Worm (Caenorhabditis elegans) whole organism, L4 larva: ENCODE data around the gene K01D12.1.

Experiments
- D1046.2 ChIP-seq: fragments of 200-800 bp; sonication (Bioruptor generic); IDR thresholded peaks from 2 replicates; pipeline ENCODE4 v1.3.6; 2022; ENCODE audit warnings: missing genetic modification characterization, missing compliant biosample characterization
- F26F4.8 ChIP-seq: fragments of 200-800 bp; sonication (Bioruptor generic); conservative IDR thresholded peaks from 2 replicates; pipeline ENCODE4 v1.3.6; 2022; ENCODE audit warnings: missing genetic modification characterization, missing compliant biosample characterization
- F44E2.7 ChIP-seq: fragments of 200-800 bp; sonication (Bioruptor generic); IDR thresholded peaks from 2 replicates; pipeline ENCODE4 v2.1.2; 2022; ENCODE audit warnings: missing genetic modification characterization, missing compliant biosample characterization
- F49E8.2 ChIP-seq: sonication (generic microtip); optimal IDR thresholded peaks from 2 replicates; lab custom pipeline; 2016; ENCODE audit warnings: missing compliant biosample characterization, mild to moderate bottlenecking, missing genetic modification characterization, borderline replicate concordance
- R02D3.7 ChIP-seq: fragments of 150-350 bp; sonication (generic microtip); optimal IDR thresholded peaks from 3 replicates; lab custom pipeline; 2014; ENCODE audit warnings: missing biosample characterization, missing genetic modification characterization
- T20F7.1 ChIP-seq: fragments of 200-800 bp; sonication (Bioruptor generic); optimal IDR thresholded peaks from 2 replicates; lab custom pipeline; 2018; ENCODE audit warnings: mild to moderate bottlenecking, missing genetic modification characterization, missing compliant biosample characterization
- Y75B8A.6 ChIP-seq: fragments of 200-800 bp; sonication (Bioruptor generic); IDR thresholded peaks from 2 replicates; pipeline ENCODE4 v1.3.6; 2022; ENCODE audit warnings: missing genetic modification reagents, missing genetic modification characterization, missing compliant biosample characterization
- arid-1 ChIP-seq: fragments of 200-800 bp; sonication (Bioruptor generic); conservative IDR thresholded peaks from 2 replicates; pipeline ENCODE4 v1.3.6; 2022; ENCODE audit warnings: missing genetic modification reagents, missing genetic modification characterization, missing compliant biosample characterization
- attf-4 ChIP-seq: sonication (generic microtip); optimal IDR thresholded peaks from 3 replicates; lab custom pipeline; 2017; ENCODE audit warnings: missing biosample characterization, missing genetic modification characterization
- ceh-32 ChIP-seq: sonication (generic microtip); optimal IDR thresholded peaks from 2 replicates; lab custom pipeline; 2016; ENCODE audit warnings: mild to moderate bottlenecking, missing genetic modification characterization, missing compliant biosample characterization; ENCODE audit not compliant: poor library complexity
- ceh-62 ChIP-seq: sonication (generic microtip); optimal IDR thresholded peaks from 2 replicates; lab custom pipeline; 2017; ENCODE audit warnings: missing biosample characterization, missing genetic modification characterization
- ceh-82 ChIP-seq: sonication (generic microtip); optimal IDR thresholded peaks from 2 replicates; lab custom pipeline; 2017; ENCODE audit warnings: missing biosample characterization, missing genetic modification characterization
- ces-1 ChIP-seq: fragments of 150-350 bp; sonication (generic microtip); optimal IDR thresholded peaks from 4 replicates; lab custom pipeline; 2014; ENCODE audit warnings: missing biosample characterization, missing genetic modification reagents, missing genetic modification characterization
- daf-12 ChIP-seq: fragments of 150-350 bp; optimal IDR thresholded peaks from 2 replicates; lab custom pipeline; 2014; ENCODE audit warnings: missing biosample characterization, missing genetic modification reagents, missing genetic modification characterization
- daf-16 ChIP-seq, 3 experiments: sonication (generic microtip); optimal IDR thresholded peaks; 2 replicates each; lab custom pipeline; 2016 to 2017; ENCODE audit warnings: missing genetic modification characterization in 3 of 3, missing genetic modification reagents in 3 of 3, mild to moderate bottlenecking in 2 of 3, missing compliant biosample characterization in 2 of 3, missing biosample characterization in 1 of 3, moderate library complexity in 1 of 3
- daf-8 ChIP-seq: fragments of 200-800 bp; sonication (Bioruptor generic); IDR thresholded peaks from 2 replicates; pipeline ENCODE4 v1.3.6; 2022; ENCODE audit warnings: missing genetic modification characterization, missing compliant biosample characterization
- dmd-6 ChIP-seq: fragments of 200-800 bp; sonication (Bioruptor generic); IDR thresholded peaks from 2 replicates; pipeline ENCODE4 v1.3.6; 2022; ENCODE audit warnings: missing genetic modification reagents, missing genetic modification characterization, missing compliant biosample characterization
- dmd-9 ChIP-seq: fragments of 200-800 bp; sonication (Bioruptor generic); IDR thresholded peaks from 2 replicates; pipeline ENCODE4 v1.3.6; 2022; ENCODE audit warnings: missing genetic modification reagents, missing genetic modification characterization, missing compliant biosample characterization
- dpl-1 ChIP-seq: fragments of 150-350 bp; optimal IDR thresholded peaks from 2 replicates; lab custom pipeline; 2014; ENCODE audit warnings: missing biosample characterization, missing genetic modification reagents, missing genetic modification characterization
- dve-1 ChIP-seq: sonication (generic microtip); optimal IDR thresholded peaks from 2 replicates; lab custom pipeline; 2017; ENCODE audit warnings: antibody characterized with exemption, mild to moderate bottlenecking, missing genetic modification characterization, missing compliant biosample characterization; ENCODE audit not compliant: insufficient read depth
- fkh-10 ChIP-seq: fragments of 150-350 bp; optimal IDR thresholded peaks from 2 replicates; lab custom pipeline; 2014; ENCODE audit warnings: missing biosample characterization, missing genetic modification reagents, missing genetic modification characterization
- fos-1 ChIP-seq: fragments of 150-350 bp; optimal IDR thresholded peaks from 2 replicates; lab custom pipeline; 2014; ENCODE audit warnings: missing biosample characterization, missing genetic modification characterization
- hmg-1.1 ChIP-seq: fragments of 200-800 bp; sonication (Bioruptor generic); IDR thresholded peaks from 2 replicates; pipeline ENCODE4 v1.3.6; 2022; ENCODE audit warnings: missing genetic modification reagents, missing genetic modification characterization, missing compliant biosample characterization
- jun-1 ChIP-seq: fragments of 150-350 bp; optimal IDR thresholded peaks from 2 replicates; lab custom pipeline; 2014; ENCODE audit warnings: missing biosample characterization, missing genetic modification reagents, missing genetic modification characterization
- lin-1 ChIP-seq: fragments of 200-800 bp; sonication (Bioruptor generic); IDR thresholded peaks from 2 replicates; pipeline ENCODE4 v1.3.6; 2022; ENCODE audit warnings: missing genetic modification reagents, missing genetic modification characterization, missing compliant biosample characterization
- lin-13 ChIP-seq: fragments of 150-350 bp; optimal IDR thresholded peaks from 2 replicates; lab custom pipeline; 2014; ENCODE audit warnings: missing biosample characterization, missing genetic modification reagents, missing genetic modification characterization
- lin-15B ChIP-seq: fragments of 150-350 bp; sonication (generic microtip); optimal IDR thresholded peaks from 3 replicates; lab custom pipeline; 2014; ENCODE audit warnings: missing biosample characterization, missing genetic modification characterization
- lsy-2 ChIP-seq, 2 experiments: fragments of 150-350 bp in 1 of 2; sonication (generic microtip) in 1 of 2; optimal IDR thresholded peaks; 2 replicates each; lab custom pipeline; 2014 to 2017; ENCODE audit warnings: missing biosample characterization in 2 of 2, missing genetic modification characterization in 2 of 2
- madf-5 ChIP-seq, 2 experiments: fragments of 200-800 bp; sonication (Bioruptor generic); IDR thresholded peaks; 2 replicates each; pipeline ENCODE4 v1.3.6; 2022; ENCODE audit warnings: missing compliant biosample characterization in 2 of 2, missing genetic modification characterization in 2 of 2
- mdl-1 ChIP-seq, 2 experiments: fragments of 150-350 bp in 1 of 2; sonication (generic microtip) in 1 of 2; optimal IDR thresholded peaks; 2 replicates each; lab custom pipeline; 2014 to 2017; ENCODE audit warnings: missing biosample characterization in 2 of 2, missing genetic modification characterization in 2 of 2
- mdt-29 ChIP-seq: fragments of 200-800 bp; sonication (Bioruptor generic); IDR thresholded peaks from 2 replicates; pipeline ENCODE4 v1.3.6; 2022; ENCODE audit warnings: missing genetic modification reagents, missing genetic modification characterization, missing compliant biosample characterization
- mxl-2 ChIP-seq: fragments of 200-800 bp; sonication (Bioruptor generic); conservative IDR thresholded peaks from 2 replicates; pipeline ENCODE4 v1.3.6; 2022; ENCODE audit warnings: missing genetic modification reagents, missing genetic modification characterization, missing compliant biosample characterization
- mxl-3 ChIP-seq: fragments of 200-800 bp; sonication (Bioruptor generic); optimal IDR thresholded peaks from 2 replicates; lab custom pipeline; 2018; ENCODE audit warnings: mild to moderate bottlenecking, missing genetic modification characterization, missing compliant biosample characterization
- nhr-10 ChIP-seq: fragments of 150-350 bp; optimal IDR thresholded peaks from 2 replicates; lab custom pipeline; 2014; ENCODE audit warnings: missing biosample characterization, missing genetic modification characterization
- nhr-11 ChIP-seq: fragments of 150-350 bp; optimal IDR thresholded peaks from 2 replicates; lab custom pipeline; 2014; ENCODE audit warnings: missing biosample characterization, missing genetic modification characterization
- nhr-111 ChIP-seq: fragments of 200-800 bp; sonication (Bioruptor generic); optimal IDR thresholded peaks from 2 replicates; lab custom pipeline; 2018; ENCODE audit warnings: mild to moderate bottlenecking, missing genetic modification characterization, missing compliant biosample characterization
- nhr-42 ChIP-seq: fragments of 200-800 bp; sonication (Bioruptor generic); IDR thresholded peaks from 2 replicates; pipeline ENCODE4 v1.3.6; 2022; ENCODE audit warnings: missing genetic modification characterization, missing compliant biosample characterization
- nhr-48 ChIP-seq: sonication (generic microtip); optimal IDR thresholded peaks from 2 replicates; lab custom pipeline; 2016; ENCODE audit warnings: mild to moderate bottlenecking, missing genetic modification characterization, missing compliant biosample characterization
- nhr-76 ChIP-seq: fragments of 150-350 bp; optimal IDR thresholded peaks from 2 replicates; lab custom pipeline; 2014; ENCODE audit warnings: missing biosample characterization, missing genetic modification characterization
- sdz-12 ChIP-seq: fragments of 200-800 bp; sonication (Bioruptor generic); optimal IDR thresholded peaks from 2 replicates; lab custom pipeline; 2018; ENCODE audit warnings: mild to moderate bottlenecking, missing genetic modification characterization, missing compliant biosample characterization
- spr-1 ChIP-seq: sonication (generic microtip); optimal IDR thresholded peaks from 2 replicates; lab custom pipeline; 2016; ENCODE audit warnings: mild to moderate bottlenecking, missing genetic modification characterization, missing compliant biosample characterization
- spr-3 ChIP-seq: fragments of 200-800 bp; sonication (Bioruptor generic); optimal IDR thresholded peaks from 2 replicates; lab custom pipeline; 2018; ENCODE audit warnings: mild to moderate bottlenecking, missing genetic modification characterization, missing compliant biosample characterization
- tag-97 ChIP-seq: fragments of 200-800 bp; sonication (Bioruptor generic); IDR thresholded peaks from 2 replicates; pipeline ENCODE4 v1.3.6; 2022; ENCODE audit warnings: missing genetic modification characterization, missing compliant biosample characterization
- unc-130 ChIP-seq: sonication (generic microtip); optimal IDR thresholded peaks from 2 replicates; lab custom pipeline; 2016; ENCODE audit warnings: missing genetic modification reagents, missing genetic modification characterization, missing compliant biosample characterization
- unc-39 ChIP-seq: sonication (generic microtip); optimal IDR thresholded peaks from 2 replicates; lab custom pipeline; 2017; ENCODE audit warnings: missing biosample characterization, missing genetic modification characterization
- unc-62 ChIP-seq, 3 experiments: fragments of 150-350 bp in 1 of 3; sonication (generic microtip); optimal IDR thresholded peaks in 2 of 3; peaks in 1 of 3; 1 replicate in 1 of 3; 2 replicates in 2 of 3; lab custom pipeline; 2014 to 2017; ENCODE audit warnings: missing biosample characterization in 3 of 3, missing genetic modification characterization in 3 of 3, missing genetic modification reagents in 3 of 3, missing genotype in 1 of 3
- vab-7 ChIP-seq: fragments of 200-800 bp; sonication (Bioruptor generic); IDR thresholded peaks from 2 replicates; pipeline ENCODE4 v1.3.6; 2022; ENCODE audit warnings: missing genetic modification reagents, missing genetic modification characterization, missing compliant biosample characterization
- zfp-3 ChIP-seq: fragments of 200-800 bp; sonication (Bioruptor generic); conservative IDR thresholded peaks from 2 replicates; pipeline ENCODE4 v1.3.6; 2022; ENCODE audit warnings: missing genetic modification reagents, missing genetic modification characterization, missing compliant biosample characterization
- zip-2 ChIP-seq: fragments of 150-350 bp; optimal IDR thresholded peaks from 2 replicates; lab custom pipeline; 2014; ENCODE audit warnings: missing biosample characterization, missing genetic modification characterization
- ztf-7 ChIP-seq: fragments of 150-350 bp; optimal IDR thresholded peaks from 2 replicates; lab custom pipeline; 2014; ENCODE audit warnings: missing biosample characterization, missing genetic modification characterization

K01D12.1 gene

DNA sequence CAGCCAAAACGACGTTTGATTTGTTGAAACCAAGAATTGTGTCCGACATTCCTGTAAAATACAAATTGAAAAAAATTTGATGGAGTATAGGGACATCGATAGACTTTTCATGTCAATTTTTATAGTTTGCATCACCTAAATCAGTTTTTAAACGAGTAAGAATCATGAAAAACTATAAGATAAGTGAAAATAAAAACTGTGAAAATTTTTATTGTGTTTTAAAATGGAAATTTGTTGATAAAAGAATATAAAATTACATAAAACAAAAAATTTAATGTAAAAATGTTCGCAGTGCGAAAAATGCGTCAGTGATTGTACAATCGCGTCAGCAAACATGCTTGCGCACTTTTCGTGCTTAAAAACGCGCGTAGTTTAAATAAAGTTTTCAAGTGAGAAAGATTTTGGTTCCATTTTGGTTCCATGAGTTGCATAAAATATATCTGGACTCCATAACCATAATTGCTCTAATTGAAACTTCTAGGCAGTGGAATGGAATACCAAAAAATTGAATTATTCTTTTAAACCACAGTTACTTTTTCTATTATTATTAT is 33.9 kb upstream of the K01D12.1 start, which contains the start of gene tomm-20 (continued):
- TF ChIP-seq F49E8.2 (tag; lab: Kevin White, UChicago) (peak; percentile 69), nhr-111 (GFP tag; lab: Kevin White, UChicago) (no peak), spr-1 (tag; lab: Kevin White, UChicago) (peak; percentile 83), arid-1 (GFP tag; lab: Robert Waterston, UW) (peak; percentile 55), nhr-76 (tag; lab: Kevin White, UChicago) (peak; percentile 44), attf-4 (tag; lab: Kevin White, UChicago) (no peak), lin-1 (GFP tag; lab: Robert Waterston, UW) (no peak; the same call in 1 of the 2 replicates), jun-1 (tag; lab: Kevin White, UChicago) (peak; percentile 76), daf-8 (GFP tag; lab: Robert Waterston, UW) (no peak), nhr-48 (tag; lab: Kevin White, UChicago) (peak; percentile 80), tag-97 (GFP tag; lab: Robert Waterston, UW) (no peak), unc-39 (tag; lab: Kevin White, UChicago) (no peak), ces-1 (GFP tag; lab: Kevin White, UChicago) (no peak), dmd-9 (GFP tag; lab: Robert Waterston, UW) (no peak), F44E2.7 (GFP tag; lab: Robert Waterston, UW) (no peak), lsy-2 (tag; optimal IDR thresholded peaks at IDR 0.05; lab: Kevin White, UChicago) (peak; percentile 71 to 96), daf-16 (GFP tag; optimal IDR thresholded peaks at IDR 0.05; lab: Kevin White, UChicago) (peak; percentile 46 to 79), daf-16 (tag; optimal IDR thresholded peaks at IDR 0.05; lab: Kevin White, UChicago) (no peak), spr-3 (GFP tag; lab: Kevin White, UChicago) (peak; percentile 56), dpl-1 (peak; percentile 99), mdt-29 (GFP tag; lab: Robert Waterston, UW) (0 out of 2 replicates have a peak, but pooled peaks have one; percentile 14), dve-1 (tag; lab: Kevin White, UChicago) (peak; percentile 94), nhr-11 (tag; lab: Kevin White, UChicago) (peak; percentile 81), nhr-42 (GFP tag; lab: Robert Waterston, UW) (peak; percentile 79; the same call in 1 of the 2 replicates), sdz-12 (GFP tag; lab: Kevin White, UChicago) (no peak), mxl-2 (GFP tag; lab: Robert Waterston, UW) (no peak), T20F7.1 (peak; percentile 92), mdl-1 (tag; optimal IDR thresholded peaks at IDR 0.05; lab: Kevin White, UChicago) (peak in 1 of 2 experiments; percentile 64), dmd-6 (GFP tag; lab: Robert Waterston, UW) (no peak; the same call in none of the 2 replicates), R02D3.7 (tag; lab: Kevin White, UChicago) (no peak), F26F4.8 (GFP tag; lab: Robert Waterston, UW) (no peak), D1046.2 (GFP tag; lab: Robert Waterston, UW) (no peak), ceh-62 (tag; lab: Kevin White, UChicago) (no peak), madf-5 (GFP tag; IDR thresholded peaks at IDR 0.05; lab: Robert Waterston, UW) (no peak), Y75B8A.6 (no peak), zfp-3 (GFP tag; lab: Robert Waterston, UW) (no peak; the same call in 1 of the 2 replicates), ceh-82 (tag; lab: Kevin White, UChicago) (no peak), ztf-7 (tag; lab: Kevin White, UChicago) (peak; percentile 91), lin-15B (tag; lab: Kevin White, UChicago) (peak; percentile 50), nhr-10 (tag; lab: Kevin White, UChicago) (no peak), mxl-3 (GFP tag; lab: Kevin White, UChicago) (no peak), fos-1 (tag; lab: Kevin White, UChicago) (no peak), hmg-1.1 (GFP tag; lab: Robert Waterston, UW) (peak; percentile 85), fkh-10 (peak; percentile 89), vab-7 (GFP tag; lab: Robert Waterston, UW) (0 out of 2 replicates have a peak, but pooled peaks have one; percentile 24), ceh-32 (tag; lab: Kevin White, UChicago) (peak; percentile 55), lin-13 (GFP tag; lab: Kevin White, UChicago) (peak; percentile 71), unc-130 (peak; percentile 4), zip-2 (tag; lab: Kevin White, UChicago) (peak; percentile 37), daf-12 (tag; lab: Kevin White, UChicago) (no peak), unc-62 (GFP tag; optimal IDR thresholded peaks at IDR 0.05 in 1 of 2; lab: Kevin White, UChicago) (peak in 1 of 2 experiments; percentile 94), unc-62 (tag; optimal IDR thresholded peaks at IDR 0.05; lab: Kevin White, UChicago) (no peak)
